Worm (Caenorhabditis elegans) whole organism, midembryonic: ENCODE measurements around the gene C14A6.3.

Source experiments
- T22C8.4 ChIP-seq: fragments of 200-800 bp; sonication (Bioruptor generic); IDR thresholded peaks from 2 replicates; pipeline ENCODE4 v1.3.6; 2022; ENCODE audit warnings: missing genetic modification characterization, missing compliant biosample characterization
- cog-1 ChIP-seq: sonication (generic microtip); optimal IDR thresholded peaks from 2 replicates; lab custom pipeline; 2016; ENCODE audit warnings: missing genetic modification characterization, missing compliant biosample characterization
- flt-1 ChIP-seq: fragments of 200-800 bp; sonication (Bioruptor generic); IDR thresholded peaks from 2 replicates; pipeline ENCODE4 v1.3.6; 2022; ENCODE audit warnings: missing genetic modification characterization, missing compliant biosample characterization
- klf-2 ChIP-seq: fragments of 200-800 bp; sonication (Bioruptor generic); conservative IDR thresholded peaks from 2 replicates; pipeline ENCODE4 v1.3.6; 2022; ENCODE audit warnings: missing genetic modification reagents, missing genetic modification characterization, missing compliant biosample characterization
- med-1 ChIP-seq: sonication (generic microtip); optimal IDR thresholded peaks from 2 replicates; lab custom pipeline; 2017; ENCODE audit warnings: missing genetic modification characterization, mild to moderate bottlenecking, missing compliant biosample characterization, antibody characterized with exemption, missing genetic modification reagents; ENCODE audit not compliant: insufficient read depth
- ref-1 ChIP-seq: fragments of 200-800 bp; sonication (Bioruptor generic); conservative IDR thresholded peaks from 2 replicates; pipeline ENCODE4 v1.3.6; 2022; ENCODE audit warnings: missing genetic modification reagents, missing genetic modification characterization, missing compliant biosample characterization
- tab-1 ChIP-seq: fragments of 200-800 bp; sonication (Bioruptor generic); IDR thresholded peaks from 2 replicates; pipeline ENCODE4 v1.3.6; 2022; ENCODE audit warnings: missing genetic modification characterization, missing compliant biosample characterization
- ztf-23 ChIP-seq: fragments of 200-800 bp; sonication (Bioruptor generic); IDR thresholded peaks from 2 replicates; pipeline ENCODE4 v1.3.6; 2022; ENCODE audit warnings: missing genetic modification reagents, missing genetic modification characterization, missing compliant biosample characterization
- ztf-29 ChIP-seq: fragments of 200-800 bp; sonication (Bioruptor generic); IDR thresholded peaks from 2 replicates; pipeline ENCODE4 v1.3.6; 2022; ENCODE audit warnings: missing genetic modification reagents, missing genetic modification characterization, missing compliant biosample characterization

DNA sequence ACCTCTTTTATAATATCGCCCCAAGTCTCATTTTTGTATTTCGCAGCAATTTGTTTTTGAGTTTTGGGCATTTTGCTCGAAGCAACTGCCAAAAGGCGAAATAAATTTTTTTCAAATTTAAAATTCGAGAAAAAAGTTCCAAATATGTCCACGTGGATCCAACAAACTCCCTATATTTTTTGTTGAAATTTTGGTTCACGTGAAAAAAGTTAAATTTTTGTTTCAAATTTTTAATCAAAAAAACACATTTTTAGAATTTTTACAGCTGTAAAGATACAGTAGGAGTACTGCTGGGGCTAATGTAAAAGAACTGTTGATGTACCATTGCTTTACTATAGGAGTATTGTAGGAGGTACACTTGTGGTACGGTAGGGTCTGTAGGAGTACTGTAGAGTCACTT, 21.0 kb downstream of the C14A6.3 start, which contains the start of gene C14A6.6:
- no peak for TF ChIP-seq tab-1 (GFP tag; lab: Robert Waterston, UW)
- TF ChIP-seq T22C8.4 (GFP tag; lab: Robert Waterston, UW) = no peak
- no peak for TF ChIP-seq cog-1 (tag; lab: Kevin White, UChicago)
- no peak for TF ChIP-seq flt-1 (GFP tag; lab: Robert Waterston, UW)
- no peak for TF ChIP-seq klf-2 (GFP tag; lab: Robert Waterston, UW)
- no peak for TF ChIP-seq ref-1 (GFP tag; lab: Robert Waterston, UW)
- no peak for TF ChIP-seq med-1 (GFP tag; lab: Kevin White, UChicago)
- no peak for TF ChIP-seq ztf-29 (GFP tag; lab: Robert Waterston, UW)
- no peak for TF ChIP-seq ztf-23
